Worm (Caenorhabditis elegans): ENCODE measurements around the gene F13A2.3.

- TF ChIP-seq ref-1 (GFP tag; conservative IDR thresholded peaks at IDR 0.05) (no peak), ztf-29 (GFP tag; IDR thresholded peaks at IDR 0.05) (no peak), cog-1 (tag; optimal IDR thresholded peaks at IDR 0.05) (no peak), klf-2 (GFP tag; conservative IDR thresholded peaks at IDR 0.05) (no peak)
These were observed 18.5 kb downstream of the F13A2.3 start, which contains the start of gene F32D1.8 for ce11 chrV:4377622-4378021.

Measured in whole organism, midembryonic.